Fruit fly (Drosophila melanogaster) whole organism, embryonic: ENCODE data around the gene Glys.

Source experiments
- Adf1 ChIP-seq: fragments of 200-800 bp; sonication (Bioruptor generic); IDR thresholded peaks from 2 replicates; pipeline ENCODE4 v1.3.6; 2022; ENCODE audit warnings: missing biosample characterization, missing genetic modification characterization
- BEAF-32 ChIP-seq: fragments of 200-800 bp; sonication (Bioruptor generic); optimal IDR thresholded peaks from 3 replicates; lab custom pipeline; 2017; ENCODE audit warnings: missing biosample characterization, missing genetic modification characterization, mild to moderate bottlenecking, moderate library complexity, missing genetic modification reagents
- Blimp-1 ChIP-seq: fragments of 200-800 bp; sonication (Bioruptor generic); optimal IDR thresholded peaks from 3 replicates; lab custom pipeline; 2018; ENCODE audit warnings: missing biosample characterization, missing genetic modification characterization, mild to moderate bottlenecking, moderate library complexity, missing genetic modification reagents
- BtbVII ChIP-seq: fragments of 200-800 bp; sonication (Bioruptor generic); optimal IDR thresholded peaks from 3 replicates; lab custom pipeline; 2017; ENCODE audit warnings: missing biosample characterization, mild to moderate bottlenecking, missing genetic modification characterization
- CG10209 ChIP-seq: fragments of 200-800 bp; sonication (Bioruptor generic); optimal IDR thresholded peaks from 3 replicates; lab custom pipeline; 2017; ENCODE audit warnings: missing biosample characterization, mild to moderate bottlenecking, missing genetic modification characterization, missing genetic modification reagents
- CG10543 ChIP-seq: fragments of 200-800 bp; sonication (Bioruptor generic); optimal IDR thresholded peaks from 3 replicates; lab custom pipeline; 2017; ENCODE audit warnings: missing biosample characterization, mild to moderate bottlenecking, missing genetic modification characterization, moderate library complexity
- CG12299 ChIP-seq: fragments of 200-800 bp; sonication (Bioruptor generic); optimal IDR thresholded peaks from 2 replicates; lab custom pipeline; 2018; ENCODE audit warnings: missing biosample characterization, mild to moderate bottlenecking, missing genetic modification characterization
- CG14014 ChIP-seq: fragments of 200-800 bp; sonication (Bioruptor generic); IDR thresholded peaks from 2 replicates; pipeline ENCODE4 v1.3.6; 2022; ENCODE audit warnings: missing biosample characterization, missing genetic modification characterization
- CG15073 ChIP-seq: fragments of 200-800 bp; sonication (Bioruptor generic); optimal IDR thresholded peaks from 2 replicates; lab custom pipeline; 2016; ENCODE audit warnings: missing biosample characterization, missing genetic modification characterization
- CG1602 ChIP-seq: fragments of 200-800 bp; sonication (Bioruptor generic); optimal IDR thresholded peaks from 3 replicates; lab custom pipeline; 2016; ENCODE audit warnings: missing biosample characterization, missing genetic modification characterization
- CG18599 ChIP-seq: fragments of 200-800 bp; sonication (Bioruptor generic); optimal IDR thresholded peaks from 3 replicates; lab custom pipeline; 2017; ENCODE audit warnings: missing biosample characterization, missing genetic modification characterization, mild to moderate bottlenecking, moderate library complexity, missing genetic modification reagents
- CG2712 ChIP-seq: fragments of 200-800 bp; optimal IDR thresholded peaks from 3 replicates; lab custom pipeline; 2019; ENCODE audit warnings: missing biosample characterization, mild to moderate bottlenecking, missing genetic modification characterization, moderate library complexity
- CG33213 ChIP-seq: fragments of 200-800 bp; sonication (Bioruptor generic); optimal IDR thresholded peaks from 3 replicates; lab custom pipeline; 2016; ENCODE audit warnings: missing biosample characterization, missing genetic modification characterization
- CG33557 ChIP-seq: fragments of 200-800 bp; sonication (Bioruptor generic); optimal IDR thresholded peaks from 2 replicates; lab custom pipeline; 2019; ENCODE audit warnings: missing biosample characterization, mild to moderate bottlenecking, missing genetic modification characterization, moderate library complexity
- CG34376 ChIP-seq: fragments of 200-800 bp; sonication (Bioruptor generic); optimal IDR thresholded peaks from 2 replicates; lab custom pipeline; 2018; ENCODE audit warnings: missing biosample characterization, mild to moderate bottlenecking, missing genetic modification characterization
- CG3726 ChIP-seq: fragments of 200-800 bp; sonication (Bioruptor generic); IDR thresholded peaks from 3 replicates; pipeline ENCODE4, ENCODE4 v1.3.6; 2022; ENCODE audit warnings: missing biosample characterization, missing genetic modification characterization
- CG5953 ChIP-seq: fragments of 200-800 bp; sonication (Bioruptor generic); IDR thresholded peaks from 2 replicates; pipeline ENCODE4 v1.3.6; 2022; ENCODE audit warnings: missing biosample characterization, missing genetic modification characterization
- CG6683 ChIP-seq: fragments of 200-800 bp; sonication (Bioruptor generic); optimal IDR thresholded peaks from 2 replicates; lab custom pipeline; 2017; ENCODE audit warnings: missing biosample characterization, mild to moderate bottlenecking, missing genetic modification characterization, missing genetic modification reagents
- CG6813 ChIP-seq: fragments of 200-800 bp; sonication (Bioruptor generic); optimal IDR thresholded peaks from 2 replicates; lab custom pipeline; 2017; ENCODE audit warnings: missing biosample characterization, missing genetic modification characterization, mild to moderate bottlenecking, moderate library complexity, missing genetic modification reagents
- CG8388 ChIP-seq: fragments of 200-800 bp; sonication (Bioruptor generic); optimal IDR thresholded peaks from 2 replicates; lab custom pipeline; 2019; ENCODE audit warnings: missing biosample characterization, mild to moderate bottlenecking, missing genetic modification characterization, moderate library complexity
- CHES-1-like ChIP-seq: fragments of 200-800 bp; sonication (Bioruptor generic); optimal IDR thresholded peaks from 2 replicates; lab custom pipeline; 2016; ENCODE audit warnings: missing biosample characterization, missing genetic modification characterization
- Chrac-16 ChIP-seq: fragments of 200-800 bp; sonication (Bioruptor generic); optimal IDR thresholded peaks from 3 replicates; lab custom pipeline; 2016; ENCODE audit warnings: missing biosample characterization, missing genetic modification characterization
- Dad ChIP-seq: fragments of 200-800 bp; sonication (Bioruptor generic); optimal IDR thresholded peaks from 3 replicates; lab custom pipeline; 2016; ENCODE audit warnings: missing biosample characterization, missing genetic modification characterization
- Doc2 ChIP-seq: fragments of 200-800 bp; sonication (Bioruptor generic); IDR thresholded peaks from 2 replicates; pipeline ENCODE4 v1.3.6; 2022; ENCODE audit warnings: missing biosample characterization, missing genetic modification characterization
- Dp ChIP-seq: fragments of 200-800 bp; sonication (Bioruptor generic); optimal IDR thresholded peaks from 2 replicates; lab custom pipeline; 2018; ENCODE audit warnings: missing biosample characterization, mild to moderate bottlenecking, missing genetic modification characterization, moderate library complexity
- Fer2 ChIP-seq: fragments of 200-800 bp; sonication (Bioruptor generic); optimal IDR thresholded peaks from 2 replicates; lab custom pipeline; 2018; ENCODE audit warnings: missing biosample characterization, mild to moderate bottlenecking, missing genetic modification characterization, moderate library complexity
- H15 ChIP-seq: fragments of 200-800 bp; sonication (Bioruptor generic); IDR thresholded peaks from 3 replicates; pipeline ENCODE4 v1.3.6; 2022; ENCODE audit warnings: missing biosample characterization, missing genetic modification characterization
- Med ChIP-seq: fragments of 200-800 bp; sonication (Bioruptor generic); peaks from one replicate; lab custom pipeline; 2016; ENCODE audit warnings: missing biosample characterization, missing genetic modification characterization, mild to moderate bottlenecking, inconsistent platforms, moderate library complexity
- Mes4 ChIP-seq: fragments of 200-800 bp; sonication (Bioruptor generic); optimal IDR thresholded peaks from 2 replicates; lab custom pipeline; 2016; ENCODE audit warnings: missing biosample characterization, missing genetic modification characterization
- Mrtf ChIP-seq: fragments of 200-800 bp; sonication (Bioruptor generic); IDR thresholded peaks from 3 replicates; pipeline ENCODE4 v1.3.6; 2022; ENCODE audit warnings: missing biosample characterization, missing genetic modification characterization
- NC2α ChIP-seq: fragments of 200-800 bp; sonication (Bioruptor generic); optimal IDR thresholded peaks from 2 replicates; lab custom pipeline; 2016; ENCODE audit warnings: missing biosample characterization, missing genetic modification characterization
- Nf-YB ChIP-seq: fragments of 200-800 bp; sonication (Bioruptor generic); optimal IDR thresholded peaks from 3 replicates; lab custom pipeline; 2019; ENCODE audit warnings: missing biosample characterization, mild to moderate bottlenecking, missing genetic modification characterization, moderate library complexity
- Optix ChIP-seq: fragments of 200-800 bp; sonication (Bioruptor generic); IDR thresholded peaks from 3 replicates; pipeline ENCODE4 v1.3.6; 2022; ENCODE audit warnings: missing biosample characterization, missing genetic modification characterization
- Sry-β ChIP-seq: fragments of 200-800 bp; sonication (Bioruptor generic); optimal IDR thresholded peaks from 2 replicates; lab custom pipeline; 2018; ENCODE audit warnings: missing biosample characterization, mild to moderate bottlenecking, missing genetic modification characterization, moderate library complexity
- TFAM ChIP-seq: fragments of 200-800 bp; sonication (Bioruptor generic); optimal IDR thresholded peaks from 2 replicates; lab custom pipeline; 2017; ENCODE audit warnings: missing biosample characterization, missing genetic modification characterization, inconsistent platforms
- bigmax ChIP-seq: fragments of 200-800 bp; sonication (Bioruptor generic); optimal IDR thresholded peaks from 2 replicates; lab custom pipeline; 2018; ENCODE audit warnings: missing biosample characterization, mild to moderate bottlenecking, missing genetic modification characterization
- chm ChIP-seq: fragments of 200-800 bp; sonication (Bioruptor generic); IDR thresholded peaks from 2 replicates; pipeline ENCODE4 v1.3.6; 2022; ENCODE audit warnings: missing biosample characterization, missing genetic modification characterization
- corto ChIP-seq: fragments of 200-800 bp; sonication (Bioruptor generic); optimal IDR thresholded peaks from 2 replicates; lab custom pipeline; 2016; ENCODE audit warnings: missing biosample characterization, mild to moderate bottlenecking, missing genetic modification characterization, moderate library complexity
- dan ChIP-seq: fragments of 200-800 bp; sonication (Bioruptor generic); IDR thresholded peaks from 2 replicates; pipeline ENCODE4 v1.3.6; 2022; ENCODE audit warnings: missing biosample characterization, missing genetic modification characterization
- ewg ChIP-seq: fragments of 200-800 bp; sonication (Bioruptor generic); optimal IDR thresholded peaks from 3 replicates; lab custom pipeline; 2017; ENCODE audit warnings: mild to moderate bottlenecking, missing biosample characterization, missing genetic modification reagents, missing genetic modification characterization
- exex ChIP-seq: fragments of 200-800 bp; sonication (Bioruptor generic); optimal IDR thresholded peaks from 4 replicates; lab custom pipeline; 2018; ENCODE audit warnings: missing biosample characterization, mild to moderate bottlenecking, missing genetic modification characterization, moderate library complexity
- gro ChIP-seq: fragments of 200-800 bp; sonication (Bioruptor generic); optimal IDR thresholded peaks from 2 replicates; lab custom pipeline; 2016; ENCODE audit warnings: missing biosample characterization, missing genetic modification characterization
- kay ChIP-seq: fragments of 200-800 bp; sonication (Bioruptor generic); optimal IDR thresholded peaks from 2 replicates; lab custom pipeline; 2016; ENCODE audit warnings: missing biosample characterization, missing genetic modification characterization
- maf-S ChIP-seq: fragments of 200-800 bp; sonication (Bioruptor generic); optimal IDR thresholded peaks from 2 replicates; lab custom pipeline; 2016; ENCODE audit warnings: missing biosample characterization, missing genetic modification characterization
- nau ChIP-seq: fragments of 200-800 bp; sonication (Bioruptor generic); optimal IDR thresholded peaks from 3 replicates; lab custom pipeline; 2017; ENCODE audit warnings: missing biosample characterization, mild to moderate bottlenecking, missing genetic modification characterization, missing genetic modification reagents
- phol ChIP-seq: fragments of 200-800 bp; sonication (Bioruptor generic); optimal IDR thresholded peaks from 3 replicates; lab custom pipeline; 2018; ENCODE audit warnings: missing biosample characterization, mild to moderate bottlenecking, missing genetic modification characterization, moderate library complexity
- scrt ChIP-seq: fragments of 200-800 bp; sonication (Bioruptor generic); optimal IDR thresholded peaks from 2 replicates; lab custom pipeline; 2018; ENCODE audit warnings: missing biosample characterization, mild to moderate bottlenecking, missing genetic modification characterization, moderate library complexity
- slp2 ChIP-seq: fragments of 200-800 bp; sonication (Bioruptor generic); optimal IDR thresholded peaks from 2 replicates; lab custom pipeline; 2016; ENCODE audit warnings: missing biosample characterization, missing genetic modification characterization
- zen ChIP-seq: fragments of 200-800 bp; sonication (Bioruptor generic); optimal IDR thresholded peaks from 3 replicates; lab custom pipeline; 2018; ENCODE audit warnings: missing biosample characterization, mild to moderate bottlenecking, missing genetic modification characterization, moderate library complexity

Glys gene

dm6 chr3R:15139010-15139815 is 8.1 kb downstream of the Glys start (continued):
- TF ChIP-seq Chrac-16 (GFP tag; lab: Kevin White, UChicago), result no peak
- TF ChIP-seq CG6813 (GFP tag; lab: Kevin White, UChicago), result no peak
- TF ChIP-seq gro (GFP tag; lab: Kevin White, UChicago), result no peak
- no peak for TF ChIP-seq Fer2
- TF ChIP-seq CG33213 (GFP tag; lab: Kevin White, UChicago), result no peak
- TF ChIP-seq CG34376 (GFP tag; lab: Kevin White, UChicago), result no peak
- no peak for TF ChIP-seq CG14014
- no peak for TF ChIP-seq nau (GFP tag; lab: Kevin White, UChicago)
- TF ChIP-seq CG12299 (tag; lab: Kevin White, UChicago), result no peak
- no peak for TF ChIP-seq NC2α (GFP tag; lab: Kevin White, UChicago)
- no peak for TF ChIP-seq Nf-YB (GFP tag; lab: Kevin White, UChicago)
- no peak for TF ChIP-seq CG33557 (GFP tag; lab: Kevin White, UChicago)
- no peak for TF ChIP-seq chm (GFP tag; lab: Robert Waterston, UW)
- no peak for TF ChIP-seq zen (tag; lab: Kevin White, UChicago)
- peak; percentile 61 for TF ChIP-seq Med (GFP tag; lab: Kevin White, UChicago)
- no peak for TF ChIP-seq BEAF-32 (GFP tag; lab: Kevin White, UChicago)
- TF ChIP-seq H15 (GFP tag; lab: Robert Waterston, UW), result no peak
- no peak for TF ChIP-seq TFAM (GFP tag; lab: Kevin White, UChicago)
- no peak for TF ChIP-seq CG18599
- no peak for TF ChIP-seq Adf1 (GFP tag; lab: Robert Waterston, UW)
- TF ChIP-seq Dp (GFP tag; lab: Kevin White, UChicago), result no peak
- no peak for TF ChIP-seq Sry-β (GFP tag; lab: Kevin White, UChicago)
- TF ChIP-seq Mrtf (GFP tag; lab: Robert Waterston, UW), result no peak
- TF ChIP-seq dan (GFP tag; lab: Robert Waterston, UW), result no peak
- peak; percentile 95 for TF ChIP-seq CG8388 (GFP tag; lab: Kevin White, UChicago)
- no peak for TF ChIP-seq corto
- peak; percentile 53 for TF ChIP-seq CG10209
- TF ChIP-seq Doc2 (GFP tag; lab: Robert Waterston, UW), result no peak
- no peak for TF ChIP-seq BtbVII (GFP tag; lab: Kevin White, UChicago)
- TF ChIP-seq CG10543 (GFP tag; lab: Kevin White, UChicago), result no peak
- TF ChIP-seq CG3726 (GFP tag; lab: Robert Waterston, UW), result no peak
- TF ChIP-seq ewg (GFP tag; lab: Kevin White, UChicago), result no peak
- TF ChIP-seq slp2 (GFP tag; lab: Kevin White, UChicago), result no peak
- TF ChIP-seq Mes4, result no peak
- TF ChIP-seq CHES-1-like, result peak; percentile 21
- no peak for TF ChIP-seq maf-S (GFP tag; lab: Kevin White, UChicago)
- TF ChIP-seq kay, result no peak
- TF ChIP-seq exex (tag; lab: Kevin White, UChicago), result peak; percentile 87
- no peak for TF ChIP-seq Blimp-1 (GFP tag; lab: Kevin White, UChicago)
- no peak for TF ChIP-seq CG1602 (GFP tag; lab: Kevin White, UChicago)
- TF ChIP-seq CG2712 (tag; lab: Kevin White, UChicago), result no peak
- TF ChIP-seq CG15073, result peak; percentile 69
- no peak for TF ChIP-seq Dad (GFP tag; lab: Kevin White, UChicago)
- no peak for TF ChIP-seq scrt (GFP tag; lab: Kevin White, UChicago)
- TF ChIP-seq CG5953 (GFP tag; lab: Robert Waterston, UW), result no peak
- peak; percentile 32 for TF ChIP-seq phol (tag; lab: Kevin White, UChicago)
- no peak for TF ChIP-seq Optix (GFP tag; lab: Robert Waterston, UW)
- no peak for TF ChIP-seq bigmax (GFP tag; lab: Kevin White, UChicago)
- TF ChIP-seq CG6683, result no peak
